Fruit fly (Drosophila melanogaster) whole organism, embryonic: ENCODE measurements around the gene Cpr23B.

Experiments
- C15 ChIP-seq: fragments of 200-800 bp; sonication (Bioruptor generic); IDR thresholded peaks from 3 replicates; pipeline ENCODE4 v1.3.6; 2022; ENCODE audit warnings: missing biosample characterization, missing genetic modification characterization
- CG10209 ChIP-seq: fragments of 200-800 bp; sonication (Bioruptor generic); optimal IDR thresholded peaks from 3 replicates; lab custom pipeline; 2017; ENCODE audit warnings: missing biosample characterization, mild to moderate bottlenecking, missing genetic modification characterization, missing genetic modification reagents
- CG10274 ChIP-seq: fragments of 200-800 bp; sonication (Bioruptor generic); optimal IDR thresholded peaks from 3 replicates; lab custom pipeline; 2017; ENCODE audit warnings: missing biosample characterization, mild to moderate bottlenecking, missing genetic modification characterization
- CG10462 ChIP-seq: fragments of 200-800 bp; sonication (Bioruptor generic); optimal IDR thresholded peaks from 2 replicates; lab custom pipeline; 2016; ENCODE audit warnings: missing biosample characterization, missing genetic modification characterization
- CG10959 ChIP-seq: fragments of 200-800 bp; sonication (Bioruptor generic); IDR thresholded peaks from 2 replicates; pipeline ENCODE4 v1.3.6; 2022; ENCODE audit warnings: missing biosample characterization, missing genetic modification characterization
- CG11093 ChIP-seq: fragments of 200-800 bp; sonication (Bioruptor generic); IDR thresholded peaks from 3 replicates; pipeline ENCODE4 v1.3.6; 2022; ENCODE audit warnings: missing biosample characterization, missing genetic modification characterization
- CG12299 ChIP-seq: fragments of 200-800 bp; sonication (Bioruptor generic); optimal IDR thresholded peaks from 2 replicates; lab custom pipeline; 2018; ENCODE audit warnings: missing biosample characterization, mild to moderate bottlenecking, missing genetic modification characterization
- CG12659 ChIP-seq: fragments of 200-800 bp; sonication (Bioruptor generic); optimal IDR thresholded peaks from 3 replicates; lab custom pipeline; 2017; ENCODE audit warnings: mild to moderate bottlenecking, missing biosample characterization, missing genetic modification reagents, missing genetic modification characterization
- CG14014 ChIP-seq: fragments of 200-800 bp; sonication (Bioruptor generic); IDR thresholded peaks from 2 replicates; pipeline ENCODE4 v1.3.6; 2022; ENCODE audit warnings: missing biosample characterization, missing genetic modification characterization
- CG15073 ChIP-seq: fragments of 200-800 bp; sonication (Bioruptor generic); optimal IDR thresholded peaks from 2 replicates; lab custom pipeline; 2016; ENCODE audit warnings: missing biosample characterization, missing genetic modification characterization
- CG1603 ChIP-seq: fragments of 200-800 bp; sonication (Bioruptor generic); optimal IDR thresholded peaks from 2 replicates; lab custom pipeline; 2019; ENCODE audit warnings: missing biosample characterization, mild to moderate bottlenecking, missing genetic modification characterization, moderate library complexity
- CG17359 ChIP-seq: fragments of 200-800 bp; sonication (Bioruptor generic); optimal IDR thresholded peaks from 3 replicates; lab custom pipeline; 2018; ENCODE audit warnings: missing biosample characterization, mild to moderate bottlenecking, missing genetic modification characterization, moderate library complexity
- CG30020 ChIP-seq: fragments of 200-800 bp; optimal IDR thresholded peaks from 2 replicates; lab custom pipeline; 2019; ENCODE audit warnings: missing biosample characterization, mild to moderate bottlenecking, missing genetic modification characterization, moderate library complexity
- CG3065 ChIP-seq: fragments of 200-800 bp; sonication (Bioruptor generic); optimal IDR thresholded peaks from 2 replicates; lab custom pipeline; 2016; ENCODE audit warnings: missing biosample characterization, missing genetic modification characterization
- CG33557 ChIP-seq: fragments of 200-800 bp; sonication (Bioruptor generic); optimal IDR thresholded peaks from 2 replicates; lab custom pipeline; 2019; ENCODE audit warnings: missing biosample characterization, mild to moderate bottlenecking, missing genetic modification characterization, moderate library complexity
- CG3726 ChIP-seq: fragments of 200-800 bp; sonication (Bioruptor generic); IDR thresholded peaks from 3 replicates; pipeline ENCODE4, ENCODE4 v1.3.6; 2022; ENCODE audit warnings: missing biosample characterization, missing genetic modification characterization
- CG4328 ChIP-seq: fragments of 200-800 bp; sonication (Bioruptor generic); optimal IDR thresholded peaks from 3 replicates; lab custom pipeline; 2017; ENCODE audit warnings: missing biosample characterization, missing genetic modification reagents, missing genetic modification characterization
- CG4707 ChIP-seq: fragments of 200-800 bp; sonication (Bioruptor generic); optimal IDR thresholded peaks from 2 replicates; lab custom pipeline; 2018; ENCODE audit warnings: missing biosample characterization, mild to moderate bottlenecking, missing genetic modification characterization, moderate library complexity
- CG6254 ChIP-seq: fragments of 200-800 bp; sonication (Bioruptor generic); optimal IDR thresholded peaks from 3 replicates; lab custom pipeline; 2017; ENCODE audit warnings: mild to moderate bottlenecking, missing biosample characterization, missing genetic modification reagents, missing genetic modification characterization
- CG8089 ChIP-seq: fragments of 200-800 bp; sonication (Bioruptor generic); optimal IDR thresholded peaks from 3 replicates; lab custom pipeline; 2016; ENCODE audit warnings: missing biosample characterization, missing genetic modification characterization
- CG8281 ChIP-seq: fragments of 200-800 bp; sonication (Bioruptor generic); optimal IDR thresholded peaks from 2 replicates; lab custom pipeline; 2018; ENCODE audit warnings: missing biosample characterization, mild to moderate bottlenecking, missing genetic modification characterization, moderate library complexity
- CG9215 ChIP-seq: fragments of 200-800 bp; sonication (Bioruptor generic); IDR thresholded peaks from 2 replicates; pipeline ENCODE4 v1.3.6; 2022; ENCODE audit warnings: missing biosample characterization, missing genetic modification characterization
- Camta ChIP-seq: fragments of 200-800 bp; sonication (Bioruptor generic); optimal IDR thresholded peaks from 2 replicates; lab custom pipeline; 2016; ENCODE audit warnings: missing biosample characterization, missing genetic modification characterization
- CoRest ChIP-seq: fragments of 200-800 bp; sonication (Bioruptor generic); optimal IDR thresholded peaks from 3 replicates; lab custom pipeline; 2018; ENCODE audit warnings: missing biosample characterization, mild to moderate bottlenecking, missing genetic modification characterization, moderate library complexity
- ERR ChIP-seq: fragments of 200-800 bp; sonication (Bioruptor generic); optimal IDR thresholded peaks from 2 replicates; lab custom pipeline; 2016; ENCODE audit warnings: missing biosample characterization, missing genetic modification characterization
- Fer1 ChIP-seq: fragments of 200-800 bp; sonication (Bioruptor generic); optimal IDR thresholded peaks from 2 replicates; lab custom pipeline; 2017; ENCODE audit warnings: missing biosample characterization, mild to moderate bottlenecking, missing genetic modification characterization
- HLH4C ChIP-seq: fragments of 200-800 bp; sonication (Bioruptor generic); IDR thresholded peaks from 3 replicates; pipeline ENCODE4 v1.3.6; 2022; ENCODE audit warnings: missing biosample characterization, missing genetic modification characterization; ENCODE audit not compliant: partially characterized antibody
- Hr78 ChIP-seq, 2 experiments: fragments of 200-800 bp in 1 of 2; fragments of >200 bp in 1 of 2; sonication (Bioruptor generic) in 1 of 2; optimal IDR thresholded peaks; 2 replicates each; lab custom pipeline; 2017 to 2019; ENCODE audit warnings: missing biosample characterization in 2 of 2, missing genetic modification characterization in 2 of 2, mild to moderate bottlenecking in 1 of 2, moderate library complexity in 1 of 2
- NFAT ChIP-seq: fragments of 200-800 bp; sonication (Bioruptor generic); IDR thresholded peaks from 2 replicates; pipeline ENCODE4 v1.3.6; 2022; ENCODE audit warnings: missing biosample characterization, missing genetic modification characterization
- Neu2 ChIP-seq: fragments of 200-800 bp; sonication (Bioruptor generic); optimal IDR thresholded peaks from 3 replicates; lab custom pipeline; 2016; ENCODE audit warnings: missing biosample characterization, missing genetic modification characterization, borderline replicate concordance
- Poxn ChIP-seq: fragments of 200-800 bp; sonication (Bioruptor generic); IDR thresholded peaks from 2 replicates; pipeline ENCODE4 v1.3.6; 2022; ENCODE audit warnings: missing biosample characterization, missing genetic modification characterization
- Rx ChIP-seq: fragments of 200-800 bp; sonication (Bioruptor generic); IDR thresholded peaks from 2 replicates; pipeline ENCODE4 v1.3.6; 2022; ENCODE audit warnings: missing biosample characterization, missing genetic modification characterization
- chinmo ChIP-seq: fragments of 200-800 bp; sonication (Bioruptor generic); IDR thresholded peaks from 4 replicates; pipeline ENCODE4 v1.3.6; 2022; ENCODE audit warnings: missing biosample characterization, missing genetic modification characterization; ENCODE audit not compliant: partially characterized antibody
- croc ChIP-seq: fragments of 200-800 bp; sonication (Bioruptor generic); conservative IDR thresholded peaks from 3 replicates; pipeline ENCODE4 v1.3.6; 2022; ENCODE audit warnings: missing biosample characterization, missing genetic modification characterization
- crp ChIP-seq, 2 experiments: fragments of 200-800 bp; sonication (Bioruptor generic); optimal IDR thresholded peaks; 2 replicates in 1 of 2; 3 replicates in 1 of 2; lab custom pipeline; 2017; ENCODE audit warnings: missing biosample characterization in 2 of 2, missing genetic modification characterization in 2 of 2, mild to moderate bottlenecking in 1 of 2, moderate library complexity in 1 of 2
- disco-r ChIP-seq: fragments of 200-800 bp; sonication (Bioruptor generic); optimal IDR thresholded peaks from 2 replicates; lab custom pipeline; 2016; ENCODE audit warnings: missing biosample characterization, missing genetic modification characterization
- dm ChIP-seq: fragments of 200-800 bp; sonication (Bioruptor generic); optimal IDR thresholded peaks from 3 replicates; lab custom pipeline; 2016; ENCODE audit warnings: missing biosample characterization, missing genetic modification characterization
- dmrt11E ChIP-seq: fragments of 200-800 bp; sonication (Bioruptor generic); optimal IDR thresholded peaks from 3 replicates; lab custom pipeline; 2018; ENCODE audit warnings: missing biosample characterization, mild to moderate bottlenecking, missing genetic modification characterization, moderate library complexity
- gce ChIP-seq: fragments of 200-800 bp; sonication (Bioruptor generic); IDR thresholded peaks from 3 replicates; pipeline ENCODE4 v1.3.6; 2022; ENCODE audit warnings: missing biosample characterization, missing genetic modification characterization
- her ChIP-seq: fragments of 200-800 bp; sonication (Bioruptor generic); optimal IDR thresholded peaks from 2 replicates; lab custom pipeline; 2016; ENCODE audit warnings: missing biosample characterization, missing genetic modification characterization
- ken ChIP-seq: fragments of 200-800 bp; sonication (Bioruptor generic); IDR thresholded peaks from 3 replicates; pipeline ENCODE4 v1.3.6; 2022; ENCODE audit warnings: missing biosample characterization, missing genetic modification characterization
- klu ChIP-seq: fragments of 200-800 bp; sonication (Bioruptor generic); IDR thresholded peaks from 2 replicates; pipeline ENCODE4 v1.3.6; 2022; ENCODE audit warnings: missing biosample characterization, missing genetic modification characterization
- peb ChIP-seq: fragments of 200-800 bp; sonication (Bioruptor generic); IDR thresholded peaks from 2 replicates; pipeline ENCODE4 v1.3.6; 2022; ENCODE audit warnings: missing biosample characterization, missing genetic modification characterization
- pita ChIP-seq: fragments of 200-800 bp; sonication (Bioruptor generic); optimal IDR thresholded peaks from 2 replicates; lab custom pipeline; 2017; ENCODE audit warnings: missing biosample characterization, mild to moderate bottlenecking, missing genetic modification characterization
- run ChIP-seq: fragments of 200-800 bp; sonication (Bioruptor generic); optimal IDR thresholded peaks from 3 replicates; lab custom pipeline; 2018; ENCODE audit warnings: missing biosample characterization, mild to moderate bottlenecking, missing genetic modification characterization
- sisA ChIP-seq: fragments of 200-800 bp; sonication (Bioruptor generic); IDR thresholded peaks from 2 replicates; pipeline ENCODE4 v1.3.6; 2022; ENCODE audit warnings: missing biosample characterization, missing genetic modification characterization
- slp2 ChIP-seq: fragments of 200-800 bp; sonication (Bioruptor generic); optimal IDR thresholded peaks from 2 replicates; lab custom pipeline; 2016; ENCODE audit warnings: missing biosample characterization, missing genetic modification characterization
- tup ChIP-seq: fragments of 200-800 bp; sonication (Bioruptor generic); optimal IDR thresholded peaks from 2 replicates; lab custom pipeline; 2016; ENCODE audit warnings: missing biosample characterization, mild to moderate bottlenecking, missing genetic modification characterization, moderate library complexity
- zfh1 ChIP-seq: fragments of 200-800 bp; sonication (Bioruptor generic); IDR thresholded peaks from 3 replicates; pipeline ENCODE4 v1.3.6; 2022; ENCODE audit warnings: missing biosample characterization, missing genetic modification characterization

The Cpr23B gene

DNA sequence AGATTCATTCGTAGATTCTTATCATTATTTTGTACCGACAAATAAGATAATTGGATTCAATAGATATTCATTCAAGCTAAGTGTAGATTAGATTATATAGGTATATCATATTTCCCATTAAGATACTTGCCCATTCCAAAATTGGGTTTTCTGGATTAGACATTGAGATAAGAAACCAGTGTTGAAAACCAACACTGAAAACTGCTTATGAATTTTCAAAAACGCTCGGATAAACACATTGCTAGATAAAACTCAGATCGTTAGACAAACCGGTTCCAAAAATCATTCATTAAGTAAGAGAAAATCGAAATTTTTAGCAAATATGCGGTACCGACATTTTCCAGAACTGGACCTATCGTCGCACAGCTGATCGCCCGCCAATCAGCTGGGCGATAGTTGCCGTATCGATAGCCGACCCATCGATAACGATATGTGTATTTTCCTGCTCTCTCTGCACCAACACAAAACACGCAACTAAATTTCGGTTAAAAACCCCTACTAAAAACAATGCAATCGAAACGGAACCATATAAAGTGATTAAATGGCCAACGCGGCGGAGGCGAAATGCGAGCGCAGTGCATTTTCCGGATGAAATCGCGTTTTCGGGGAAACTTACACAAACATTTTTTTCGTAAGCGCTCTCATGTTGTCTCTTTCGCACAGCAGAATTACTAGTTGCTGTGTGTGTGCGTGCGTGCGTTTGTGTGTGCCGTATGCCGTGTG lies 47.5 kb downstream of the Cpr23B start, which contains the start of the genes NTPase and lilli:
Gene NTPase (minus strand): TSS at position 348 of the 723 bp plus-strand sequence.
Gene lilli (plus strand): TSS at position 427 of the 723 bp plus-strand sequence.
- TF ChIP-seq Poxn (GFP tag; lab: Robert Waterston, UW) (no peak), chinmo (GFP tag; lab: Robert Waterston, UW) (peak; percentile 75; the same call in 3 of the 4 replicates), gce (GFP tag; lab: Robert Waterston, UW) (0 out of 3 replicates have a peak, but pooled peaks have one; percentile 36), crp (GFP tag; optimal IDR thresholded peaks at IDR 0.05; lab: Kevin White, UChicago) (peak; percentile 98 to 99), CG30020 (tag; lab: Kevin White, UChicago) (no peak), dmrt11E (peak; percentile 41), CG8281 (tag; lab: Kevin White, UChicago) (no peak), CG10462 (peak; percentile 22), croc (no peak), CG10274 (GFP tag; lab: Kevin White, UChicago) (no peak), CG10209 (GFP tag; lab: Kevin White, UChicago) (peak; percentile 59), HLH4C (peak; percentile 92), ERR (GFP tag; lab: Kevin White, UChicago) (peak; percentile 74), disco-r (GFP tag; lab: Kevin White, UChicago) (peak; percentile 41), CG8089 (GFP tag; lab: Kevin White, UChicago) (peak; percentile 52), CG12659 (peak; percentile 57), CG12299 (tag; lab: Kevin White, UChicago) (no peak), Neu2 (GFP tag; lab: Kevin White, UChicago) (no peak), CG33557 (GFP tag; lab: Kevin White, UChicago) (no peak), ken (GFP tag; lab: Robert Waterston, UW) (peak; percentile 78), slp2 (GFP tag; lab: Kevin White, UChicago) (peak; percentile 72), peb (GFP tag; lab: Robert Waterston, UW) (no peak), CG10959 (peak; percentile 31; the same call in 1 of the 2 replicates), CG11093 (GFP tag; lab: Robert Waterston, UW) (no peak), CG9215 (GFP tag; lab: Robert Waterston, UW) (no peak), run (tag; lab: Kevin White, UChicago) (no peak), CG3065 (GFP tag; lab: Kevin White, UChicago) (peak; percentile 22), her (peak; percentile 78), CoRest (tag; lab: Kevin White, UChicago) (peak; percentile 18), CG15073 (GFP tag; lab: Kevin White, UChicago) (no peak), pita (no peak), CG17359 (peak; percentile 20), klu (GFP tag; lab: Robert Waterston, UW) (0 out of 2 replicates have a peak, but pooled peaks have one; percentile 7), CG1603 (tag; lab: Kevin White, UChicago) (peak; percentile 57), CG4707 (GFP tag; lab: Kevin White, UChicago) (no peak), sisA (GFP tag; lab: Robert Waterston, UW) (peak; percentile 57), Fer1 (GFP tag; lab: Kevin White, UChicago) (peak; percentile 41), tup (GFP tag; lab: Kevin White, UChicago) (peak; percentile 61), CG14014 (GFP tag; lab: Robert Waterston, UW) (peak; percentile 44; the same call in 1 of the 2 replicates), zfh1 (GFP tag; lab: Robert Waterston, UW) (peak; percentile 71), CG6254 (GFP tag; lab: Kevin White, UChicago) (no peak), C15 (GFP tag; lab: Robert Waterston, UW) (no peak), CG4328 (GFP tag; lab: Kevin White, UChicago) (peak; percentile 18), Rx (no peak; the same call in 1 of the 2 replicates), NFAT (peak; percentile 12; the same call in 1 of the 2 replicates), Hr78 (GFP tag; optimal IDR thresholded peaks at IDR 0.05; lab: Kevin White, UChicago) (no peak), CG3726 (no peak), Camta (GFP tag; lab: Kevin White, UChicago) (peak; percentile 70), dm (GFP tag; lab: Kevin White, UChicago) (peak; percentile 48)
